Worm (Caenorhabditis elegans): ENCODE data around the gene gnrr-4.
A peak's percentile ranks its signal among the peaks of the same experiment; 100 is the strongest.

gnrr-4 gene

ce11 chrX:5696197-5696596, 46.9 kb downstream of the gnrr-4 start (continued):
- TF ChIP-seq lir-3 (tag; optimal IDR thresholded peaks at IDR 0.05; ENCODE audit: poor library complexity) (no peak), lin-14 (GFP tag; optimal IDR thresholded peaks at IDR 0.05) (peak; percentile 90), nhr-47 (tag; optimal IDR thresholded peaks at IDR 0.05) (peak; percentile 48), nhr-71 (tag; optimal IDR thresholded peaks at IDR 0.05) (peak; percentile 78), mdl-1 (tag; optimal IDR thresholded peaks at IDR 0.05) (peak in 1 of 2 experiments; percentile 77), Y116A8C.19 (tag; optimal IDR thresholded peaks at IDR 0.05; ENCODE audit: borderline replicate concordance) (no peak), ceh-88 (GFP tag; IDR thresholded peaks at IDR 0.05) (no peak), ceh-82 (tag; optimal IDR thresholded peaks at IDR 0.05) (peak in 1 of 3 experiments; percentile 38), grh-1 (GFP tag; IDR thresholded peaks at IDR 0.05) (peak; percentile 52), aha-1 (tag; optimal IDR thresholded peaks at IDR 0.05) (no peak), xbp-1 (tag; optimal IDR thresholded peaks at IDR 0.05) (peak; percentile 31)

- TF ChIP-seq snu-23 (GFP tag; optimal IDR thresholded peaks at IDR 0.05) (no peak), nhr-71 (tag; optimal IDR thresholded peaks at IDR 0.05) (peak; percentile 2), Y116A8C.19 (tag; optimal IDR thresholded peaks at IDR 0.05; ENCODE audit: borderline replicate concordance) (no peak), elt-2 (tag; optimal IDR thresholded peaks at IDR 0.05) (peak; percentile 2), lin-35 (GFP tag; optimal IDR thresholded peaks at IDR 0.05) (peak in 1 of 2 experiments; percentile 12), efl-1 (optimal IDR thresholded peaks at IDR 0.05) (no peak), efl-1 (GFP tag; optimal IDR thresholded peaks at IDR 0.05 in 1 of 2) (peak in 1 of 2 experiments; percentile 90), ztf-11 (tag; optimal IDR thresholded peaks at IDR 0.05) (no peak)
Measured at ce11 chrX:5695416-5695815, 47.7 kb downstream of the gnrr-4 start.

- no peak for TF ChIP-seq irx-1 (tag; optimal IDR thresholded peaks at IDR 0.05)
- no peak for TF ChIP-seq efl-1 (optimal IDR thresholded peaks at IDR 0.05)
- TF ChIP-seq efl-1 (GFP tag; optimal IDR thresholded peaks at IDR 0.05 in 1 of 2) = peak in 1 of 2 experiments; percentile 40
Measured at ce11 chrX:5692099-5692498, 51.0 kb downstream of the gnrr-4 start, which contains the start of gene W01C8.1. Gene W01C8.1 (plus strand): TSS chrX:5692399.

- TF ChIP-seq grh-1 (GFP tag; IDR thresholded peaks at IDR 0.05) (no peak), elt-3 (tag; optimal IDR thresholded peaks at IDR 0.05) (no peak), C16A3.4 (tag; optimal IDR thresholded peaks at IDR 0.05) (no peak), skn-1 (tag; optimal IDR thresholded peaks at IDR 0.05) (no peak), unc-30 (tag; optimal IDR thresholded peaks at IDR 0.05) (no peak), nhr-237 (tag; optimal IDR thresholded peaks at IDR 0.05) (no peak)
Measured at ce11 chrX:5689077-5689476, 54.0 kb downstream of the gnrr-4 start.

All from whole organism, L1 larva.